Fruit fly (Drosophila melanogaster) Kc167 (cell line): ENCODE data around the gene CG5013.

ENCODE experiments used
- Myc ChIP-seq: fragments of >200 bp; optimal IDR thresholded peaks from 2 replicates; lab custom pipeline; 2017; ENCODE audit warnings: missing external identifiers
- Sin3A ChIP-seq: fragments of >200 bp; optimal IDR thresholded peaks from 2 replicates; lab custom pipeline; 2018; ENCODE audit warnings: missing external identifiers
- h ChIP-seq: fragments of >200 bp; optimal IDR thresholded peaks from 3 replicates; lab custom pipeline; 2018; ENCODE audit warnings: missing external identifiers
- psq ChIP-seq: fragments of >200 bp; optimal IDR thresholded peaks from 2 replicates; lab custom pipeline; 2017; ENCODE audit warnings: missing external identifiers
- ttk ChIP-seq: sonication (Bioruptor generic); optimal IDR thresholded peaks from 2 replicates; lab custom pipeline; 2017; ENCODE audit warnings: missing external identifiers

dm6 chr3R:16028651-16029050 lies 20.8 kb upstream of the CG5013 start:
- TF ChIP-seq h (no peak), psq (lab: Kevin White, UChicago) (no peak), Sin3A (lab: Kevin White, UChicago) (no peak), Myc (no peak), ttk (no peak)
